Fruit fly (Drosophila melanogaster) S2 (cell line): ENCODE measurements around the gene CG11417.
A peak's percentile ranks its signal among the peaks of the same experiment; 100 is the strongest.

ENCODE experiments used
- CG8478 ChIP-seq: fragments of >200 bp; optimal IDR thresholded peaks from 2 replicates; lab custom pipeline; 2018
- CTCF ChIP-seq, 2 experiments: fragments of >200 bp; optimal IDR thresholded peaks; 2 replicates each; lab custom pipeline; 2018

dm6 chrX:1349255-1349654 lies 4.6 kb upstream of the CG11417 start, which contains the start of gene MTPAP:
- peak; percentile 0 to 20 for TF ChIP-seq CTCF (optimal IDR thresholded peaks at IDR 0.05; lab: Kevin White, UChicago)
- TF ChIP-seq CG8478: no peak
